Fruit fly (Drosophila melanogaster): ENCODE results near the gene Gbs-76A.
A peak's percentile ranks its signal among the peaks of the same experiment; 100 is the strongest.

dm6 chr3L:19292440-19293175, at the start of gene Gbs-76A:
- TF ChIP-seq Clk (GFP tag; optimal IDR thresholded peaks at IDR 0.05) (no peak), CG7045 (GFP tag; optimal IDR thresholded peaks at IDR 0.05) (peak; percentile 80)
